Fruit fly (Drosophila melanogaster): Measurements from ENCODE around the gene CG14223.

The CG14223 gene

dm6 chrX:19668405-19668804 is 4.6 kb upstream of the CG14223 start (continued):
- TF ChIP-seq Ssrp (tag; optimal IDR thresholded peaks at IDR 0.05) (peak; percentile 95), hth (optimal IDR thresholded peaks at IDR 0.05) (no peak), stc (GFP tag; IDR thresholded peaks at IDR 0.05) (peak; percentile 88), B-H2 (GFP tag; optimal IDR thresholded peaks at IDR 0.05) (peak; percentile 90), gcm2 (GFP tag; optimal IDR thresholded peaks at IDR 0.05) (peak; percentile 88), CG12744 (GFP tag; optimal IDR thresholded peaks at IDR 0.05) (peak; percentile 88), Antp (GFP tag; optimal IDR thresholded peaks at IDR 0.05) (peak; percentile 99), Atf6 (GFP tag; IDR thresholded peaks at IDR 0.05) (peak; percentile 94), CG5245 (GFP tag; optimal IDR thresholded peaks at IDR 0.05) (peak; percentile 96), ewg (GFP tag; optimal IDR thresholded peaks at IDR 0.05) (peak; percentile 92), Rx (GFP tag; IDR thresholded peaks at IDR 0.05) (peak; percentile 91), CG3065 (GFP tag; optimal IDR thresholded peaks at IDR 0.05) (peak; percentile 93), Doc2 (GFP tag; IDR thresholded peaks at IDR 0.05) (peak; percentile 56; the same call in 1 of the 2 replicates), CG1233 (GFP tag; optimal IDR thresholded peaks at IDR 0.05) (peak; percentile 91), en (GFP tag; optimal IDR thresholded peaks at IDR 0.05) (peak; percentile 96), CG31441 (GFP tag; IDR thresholded peaks at IDR 0.05) (peak; percentile 91), Hr78 (GFP tag; optimal IDR thresholded peaks at IDR 0.05) (peak in 1 of 2 experiments; percentile 93), CG6254 (GFP tag; optimal IDR thresholded peaks at IDR 0.05) (peak; percentile 91), tx (GFP tag; optimal IDR thresholded peaks at IDR 0.05) (peak; percentile 97), Hr51 (GFP tag; optimal IDR thresholded peaks at IDR 0.05) (peak; percentile 93 to 96), chinmo (GFP tag; IDR thresholded peaks at IDR 0.05; ENCODE audit: partially characterized antibody) (no peak), MESR4 (GFP tag; optimal IDR thresholded peaks at IDR 0.05) (peak; percentile 54), PHDP (tag; optimal IDR thresholded peaks at IDR 0.05) (peak; percentile 95), CG14014 (GFP tag; IDR thresholded peaks at IDR 0.05) (peak; percentile 96), ATbp (GFP tag; optimal IDR thresholded peaks at IDR 0.05) (peak; percentile 96), cg (GFP tag; optimal IDR thresholded peaks at IDR 0.05) (no peak), CG1024 (GFP tag; IDR thresholded peaks at IDR 0.05) (peak; percentile 88), CG3995 (GFP tag; optimal IDR thresholded peaks at IDR 0.05) (peak; percentile 73), CG6854 (GFP tag; optimal IDR thresholded peaks at IDR 0.05) (peak; percentile 79), Side (GFP tag; optimal IDR thresholded peaks at IDR 0.05) (peak; percentile 99), CG8359 (GFP tag; optimal IDR thresholded peaks at IDR 0.05; ENCODE audit: borderline replicate concordance) (peak; percentile 81), NK7.1 (GFP tag; optimal IDR thresholded peaks at IDR 0.05) (peak; percentile 96), CG4424 (GFP tag; optimal IDR thresholded peaks at IDR 0.05) (peak; percentile 94), D (optimal IDR thresholded peaks at IDR 0.05) (no peak), D (GFP tag; optimal IDR thresholded peaks at IDR 0.05) (peak; percentile 90), CG10209 (GFP tag; optimal IDR thresholded peaks at IDR 0.05) (peak; percentile 93), CG13424 (tag; optimal IDR thresholded peaks at IDR 0.05) (peak; percentile 93), gcm (GFP tag; optimal IDR thresholded peaks at IDR 0.05) (peak; percentile 96), crp (GFP tag; optimal IDR thresholded peaks at IDR 0.05) (peak in 1 of 2 experiments; percentile 64), CG31224 (GFP tag; IDR thresholded peaks at IDR 0.05) (peak; percentile 79), dm (GFP tag; optimal IDR thresholded peaks at IDR 0.05) (peak; percentile 94), Dad (GFP tag; optimal IDR thresholded peaks at IDR 0.05) (peak; percentile 97), NfI (GFP tag; optimal IDR thresholded peaks at IDR 0.05) (peak; percentile 98), oc (tag; optimal IDR thresholded peaks at IDR 0.05) (peak; percentile 97), Lhr (GFP tag; optimal IDR thresholded peaks at IDR 0.05) (peak; percentile 90), CG2889 (GFP tag; IDR thresholded peaks at IDR 0.05) (peak; percentile 96), fd3F (GFP tag; optimal IDR thresholded peaks at IDR 0.05) (peak; percentile 94), Xrp1 (GFP tag; IDR thresholded peaks at IDR 0.05) (peak; percentile 97), Deaf1 (tag; optimal IDR thresholded peaks at IDR 0.05) (peak; percentile 77), grau (tag; optimal IDR thresholded peaks at IDR 0.05) (peak; percentile 100)

Data from whole organism, embryonic.